Worm (Caenorhabditis elegans) whole organism, late embryonic: ENCODE data around the gene end-1.

ENCODE experiments used
- C08G9.2 ChIP-seq: sonication (generic microtip); optimal IDR thresholded peaks from 2 replicates; lab custom pipeline; 2016; ENCODE audit warnings: mild to moderate bottlenecking, missing genetic modification characterization, moderate library complexity, missing compliant biosample characterization
- C38D4.7 ChIP-seq: fragments of 200-800 bp; sonication (Bioruptor generic); optimal IDR thresholded peaks from 2 replicates; lab custom pipeline; 2018; ENCODE audit warnings: mild to moderate bottlenecking, missing genetic modification characterization, moderate library complexity, missing compliant biosample characterization
- T23F11.4 ChIP-seq: fragments of 200-800 bp; sonication (Bioruptor generic); optimal IDR thresholded peaks from 2 replicates; lab custom pipeline; 2018; ENCODE audit warnings: mild to moderate bottlenecking, missing genetic modification characterization, missing compliant biosample characterization
- Y22D7AL.16 ChIP-seq: sonication (generic microtip); optimal IDR thresholded peaks from 2 replicates; lab custom pipeline; 2016; ENCODE audit warnings: missing genetic modification characterization, missing compliant biosample characterization
- ama-1 ChIP-seq: fragments of 150-350 bp; optimal IDR thresholded peaks from 2 replicates; lab custom pipeline; 2014
- ceh-18 ChIP-seq: sonication (generic microtip); optimal IDR thresholded peaks from 2 replicates; lab custom pipeline; 2016; ENCODE audit warnings: missing genetic modification characterization, missing compliant biosample characterization
- ceh-19 ChIP-seq: fragments of 200-800 bp; sonication (Bioruptor generic); optimal IDR thresholded peaks from 2 replicates; lab custom pipeline; 2018; ENCODE audit warnings: mild to moderate bottlenecking, missing genetic modification characterization, missing compliant biosample characterization
- ceh-2 ChIP-seq: sonication (generic microtip); optimal IDR thresholded peaks from 2 replicates; lab custom pipeline; 2016; ENCODE audit warnings: missing genotype, missing genetic modification characterization, missing compliant biosample characterization
- ceh-22 ChIP-seq: sonication (generic microtip); optimal IDR thresholded peaks from 2 replicates; lab custom pipeline; 2017; ENCODE audit warnings: missing biosample characterization, missing genetic modification characterization
- ceh-31 ChIP-seq: sonication (generic microtip); optimal IDR thresholded peaks from 2 replicates; lab custom pipeline; 2016; ENCODE audit warnings: missing genetic modification characterization, missing compliant biosample characterization
- ceh-34 ChIP-seq: sonication (generic microtip); optimal IDR thresholded peaks from 2 replicates; lab custom pipeline; 2016; ENCODE audit warnings: mild to moderate bottlenecking, missing genetic modification characterization, missing compliant biosample characterization
- elt-4 ChIP-seq: sonication (generic microtip); optimal IDR thresholded peaks from 2 replicates; lab custom pipeline; 2016; ENCODE audit warnings: missing genetic modification characterization, missing compliant biosample characterization
- eyg-1 ChIP-seq: sonication (generic microtip); optimal IDR thresholded peaks from 2 replicates; lab custom pipeline; 2016; ENCODE audit warnings: missing genotype, missing genetic modification characterization, missing compliant biosample characterization
- fkh-10 ChIP-seq: fragments of 150-350 bp; optimal IDR thresholded peaks from 2 replicates; lab custom pipeline; 2014; ENCODE audit warnings: missing biosample characterization, missing genetic modification reagents, missing genetic modification characterization
- fkh-6 ChIP-seq: sonication (generic microtip); optimal IDR thresholded peaks from 2 replicates; lab custom pipeline; 2016; ENCODE audit warnings: missing genetic modification characterization, missing compliant biosample characterization
- hlh-13 ChIP-seq: fragments of 200-800 bp; sonication (Bioruptor generic); optimal IDR thresholded peaks from 2 replicates; lab custom pipeline; 2018; ENCODE audit warnings: mild to moderate bottlenecking, missing genetic modification characterization, missing compliant biosample characterization
- hlh-15 ChIP-seq: sonication (generic microtip); optimal IDR thresholded peaks from 2 replicates; lab custom pipeline; 2016; ENCODE audit warnings: missing genetic modification characterization, missing compliant biosample characterization
- hlh-6 ChIP-seq: sonication (generic microtip); optimal IDR thresholded peaks from 2 replicates; lab custom pipeline; 2016; ENCODE audit warnings: missing genotype, missing genetic modification characterization, missing compliant biosample characterization
- hlh-8 ChIP-seq: sonication (generic microtip); optimal IDR thresholded peaks from 2 replicates; lab custom pipeline; 2016; ENCODE audit warnings: missing genotype, missing genetic modification characterization, missing compliant biosample characterization
- lim-6 ChIP-seq: sonication (generic microtip); optimal IDR thresholded peaks from 2 replicates; lab custom pipeline; 2016; ENCODE audit warnings: missing genetic modification characterization, missing compliant biosample characterization
- lin-11 ChIP-seq: fragments of 200-800 bp; sonication (Bioruptor generic); optimal IDR thresholded peaks from 2 replicates; lab custom pipeline; 2018; ENCODE audit warnings: mild to moderate bottlenecking, missing genetic modification characterization, missing compliant biosample characterization
- mec-3 ChIP-seq: sonication (generic microtip); optimal IDR thresholded peaks from 2 replicates; lab custom pipeline; 2016; ENCODE audit warnings: borderline replicate concordance, missing genetic modification characterization, missing compliant biosample characterization
- nfya-1 ChIP-seq: sonication (generic microtip); optimal IDR thresholded peaks from 2 replicates; lab custom pipeline; 2017; ENCODE audit warnings: missing genetic modification characterization, mild to moderate bottlenecking, missing compliant biosample characterization, antibody characterized with exemption, moderate library complexity
- nhr-11 ChIP-seq: fragments of 150-350 bp; optimal IDR thresholded peaks from 2 replicates; lab custom pipeline; 2014; ENCODE audit warnings: missing biosample characterization, missing genetic modification characterization
- nhr-232 ChIP-seq: sonication (generic microtip); optimal IDR thresholded peaks from 2 replicates; lab custom pipeline; 2016; ENCODE audit warnings: missing genetic modification characterization, missing compliant biosample characterization
- odd-2 ChIP-seq: sonication (generic microtip); optimal IDR thresholded peaks from 2 replicates; lab custom pipeline; 2017; ENCODE audit warnings: antibody characterized with exemption, mild to moderate bottlenecking, missing genetic modification characterization, missing compliant biosample characterization
- pag-3 ChIP-seq: sonication (generic microtip); optimal IDR thresholded peaks from 2 replicates; lab custom pipeline; 2016; ENCODE audit warnings: missing compliant biosample characterization, missing genetic modification characterization, borderline replicate concordance
- pat-9 ChIP-seq: fragments of 200-800 bp; sonication (Bioruptor generic); optimal IDR thresholded peaks from 2 replicates; lab custom pipeline; 2018; ENCODE audit warnings: mild to moderate bottlenecking, missing genetic modification characterization, moderate library complexity, missing compliant biosample characterization
- pha-2 ChIP-seq: sonication (generic microtip); optimal IDR thresholded peaks from 2 replicates; lab custom pipeline; 2017; ENCODE audit warnings: mild to moderate bottlenecking, missing genetic modification characterization, missing compliant biosample characterization
- pqm-1 ChIP-seq: sonication (generic microtip); optimal IDR thresholded peaks from 2 replicates; lab custom pipeline; 2016; ENCODE audit warnings: missing genetic modification characterization, missing compliant biosample characterization
- pros-1 ChIP-seq: fragments of 150-350 bp; optimal IDR thresholded peaks from 2 replicates; lab custom pipeline; 2014; ENCODE audit warnings: missing biosample characterization, missing genetic modification reagents, missing genetic modification characterization
- rnt-1 ChIP-seq: sonication (generic microtip); optimal IDR thresholded peaks from 2 replicates; lab custom pipeline; 2016; ENCODE audit warnings: missing genetic modification characterization, missing compliant biosample characterization
- sox-4 ChIP-seq: sonication (generic microtip); optimal IDR thresholded peaks from 2 replicates; lab custom pipeline; 2017; ENCODE audit warnings: mild to moderate bottlenecking, missing genetic modification characterization, inconsistent platforms, missing compliant biosample characterization
- syd-9 ChIP-seq: sonication (generic microtip); optimal IDR thresholded peaks from 2 replicates; lab custom pipeline; 2016; ENCODE audit warnings: mild to moderate bottlenecking, missing genetic modification characterization, moderate library complexity, missing compliant biosample characterization
- tbx-2 ChIP-seq: sonication (generic microtip); optimal IDR thresholded peaks from 2 replicates; lab custom pipeline; 2016; ENCODE audit warnings: missing genetic modification characterization, missing compliant biosample characterization
- ttx-3 ChIP-seq: sonication (generic microtip); optimal IDR thresholded peaks from 2 replicates; lab custom pipeline; 2016; ENCODE audit warnings: missing genetic modification reagents, missing genetic modification characterization, missing compliant biosample characterization
- unc-42 ChIP-seq: sonication (generic microtip); optimal IDR thresholded peaks from 2 replicates; lab custom pipeline; 2016; ENCODE audit warnings: missing genotype, missing genetic modification characterization, missing compliant biosample characterization
- unc-55 ChIP-seq: sonication (generic microtip); optimal IDR thresholded peaks from 2 replicates; lab custom pipeline; 2017; ENCODE audit warnings: missing biosample characterization, missing genetic modification reagents, missing genetic modification characterization
- zip-5 ChIP-seq: sonication (generic microtip); optimal IDR thresholded peaks from 2 replicates; lab custom pipeline; 2016; ENCODE audit warnings: missing genetic modification characterization, missing compliant biosample characterization

Gene end-1

ce11 chrV:14001929-14002328 is 17.0 kb downstream of the end-1 start:
- no peak for TF ChIP-seq pag-3 (tag; lab: Kevin White, UChicago)
- no peak for TF ChIP-seq hlh-15 (tag; lab: Kevin White, UChicago)
- no peak for TF ChIP-seq unc-42 (tag; lab: Kevin White, UChicago)
- no peak for TF ChIP-seq fkh-10 (GFP tag; lab: Kevin White, UChicago)
- TF ChIP-seq tbx-2 (tag; lab: Kevin White, UChicago), result no peak
- TF ChIP-seq ceh-19 (GFP tag; lab: Kevin White, UChicago), result no peak
- TF ChIP-seq pat-9 (tag; lab: Kevin White, UChicago), result no peak
- no peak for TF ChIP-seq rnt-1 (tag; lab: Kevin White, UChicago)
- TF ChIP-seq nhr-11 (tag; lab: Kevin White, UChicago), result no peak
- no peak for TF ChIP-seq elt-4

- TF ChIP-seq tbx-2 (tag; lab: Kevin White, UChicago), result peak; percentile 44
- no peak for TF ChIP-seq zip-5 (tag; lab: Kevin White, UChicago)
- TF ChIP-seq C08G9.2, result peak; percentile 39
- peak; percentile 3 for TF ChIP-seq unc-55
- TF ChIP-seq rnt-1 (tag; lab: Kevin White, UChicago), result peak; percentile 22
- TF ChIP-seq fkh-10 (GFP tag; lab: Kevin White, UChicago), result no peak
- TF ChIP-seq nhr-11 (tag; lab: Kevin White, UChicago), result no peak
- TF ChIP-seq T23F11.4 (GFP tag; lab: Kevin White, UChicago), result no peak
- TF ChIP-seq nfya-1 (tag; lab: Kevin White, UChicago), result peak; percentile 11
- peak; percentile 24 for TF ChIP-seq ceh-31 (tag; lab: Kevin White, UChicago)
- TF ChIP-seq fkh-6 (tag; lab: Kevin White, UChicago), result no peak
- TF ChIP-seq ceh-18 (tag; lab: Kevin White, UChicago), result peak; percentile 28
- TF ChIP-seq ceh-34, result peak; percentile 50
- TF ChIP-seq lim-6 (tag; lab: Kevin White, UChicago), result no peak
These were observed 17.5 kb downstream of the end-1 start for ce11 chrV:14002402-14002801.

ce11 chrV:14003587-14004156 is 18.7 kb downstream of the end-1 start:
- TF ChIP-seq syd-9 (tag; lab: Kevin White, UChicago) (no peak), hlh-13 (no peak), ama-1 (lab: Kevin White, UChicago) (no peak), nhr-232 (tag; lab: Kevin White, UChicago) (no peak), zip-5 (tag; lab: Kevin White, UChicago) (no peak), ceh-2 (tag; lab: Kevin White, UChicago) (no peak), ceh-22 (tag; lab: Kevin White, UChicago) (no peak), pat-9 (tag; lab: Kevin White, UChicago) (no peak), lin-11 (tag; lab: Kevin White, UChicago) (no peak), pqm-1 (tag; lab: Kevin White, UChicago) (no peak), hlh-6 (no peak), odd-2 (tag; lab: Kevin White, UChicago) (no peak), unc-42 (tag; lab: Kevin White, UChicago) (peak; percentile 13), T23F11.4 (GFP tag; lab: Kevin White, UChicago) (no peak), hlh-8 (tag; lab: Kevin White, UChicago) (peak; percentile 21), pha-2 (no peak)
- TF ChIP-seq, all 69 proteins: peak for 2

- TF ChIP-seq unc-42 (tag; lab: Kevin White, UChicago), result peak; percentile 28
- TF ChIP-seq unc-55, result no peak
These were observed 19.4 kb downstream of the end-1 start for ce11 chrV:14004342-14004741.

- TF ChIP-seq fkh-6 (tag; lab: Kevin White, UChicago) (no peak), Y22D7AL.16 (tag; lab: Kevin White, UChicago) (no peak), ttx-3 (no peak), pat-9 (tag; lab: Kevin White, UChicago) (no peak), sox-4 (tag; lab: Kevin White, UChicago) (no peak), C08G9.2 (no peak), eyg-1 (tag; lab: Kevin White, UChicago) (no peak), C38D4.7 (GFP tag; lab: Kevin White, UChicago) (no peak), nhr-232 (tag; lab: Kevin White, UChicago) (no peak), mec-3 (tag; lab: Kevin White, UChicago) (no peak), lin-11 (tag; lab: Kevin White, UChicago) (no peak), pros-1 (tag; lab: Kevin White, UChicago) (no peak), syd-9 (tag; lab: Kevin White, UChicago) (no peak)
These were observed 20.9 kb downstream of the end-1 start, which contains the start of gene ric-7 for ce11 chrV:14005812-14006211. Gene ric-7 (minus strand): TSS chrV:14005912.
